Worm (Caenorhabditis elegans): ENCODE results near the gene npl-4.2.

The npl-4.2 gene

DNA sequence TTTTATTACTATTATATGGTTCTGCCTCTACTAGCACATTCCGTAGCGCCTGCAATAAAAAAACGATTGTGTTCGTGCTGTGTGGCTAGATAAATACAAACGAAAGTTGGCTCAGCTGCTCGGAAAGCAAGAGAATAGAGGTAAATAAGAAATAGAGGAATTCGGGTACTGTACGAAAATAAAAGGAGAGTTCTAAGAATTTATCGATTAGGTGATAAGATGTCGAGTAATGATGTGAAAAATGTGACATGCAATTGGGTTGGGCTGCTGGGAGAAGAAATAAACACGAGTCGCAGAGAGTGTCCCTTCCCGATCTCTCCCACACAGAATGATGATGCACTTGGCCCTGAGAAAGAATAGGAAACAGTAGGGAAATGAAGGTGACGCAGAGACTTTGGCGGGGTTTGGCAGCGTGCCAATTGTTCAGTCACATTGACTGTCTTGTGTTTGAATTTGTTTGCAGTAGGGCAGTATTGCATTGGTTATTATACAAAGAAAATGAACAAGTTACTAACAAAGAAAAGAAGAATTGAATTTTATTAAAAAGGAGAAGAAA, 29.2 kb upstream of the npl-4.2 start, which contains the start of gene cdc-14 (continued):
- TF ChIP-seq sptf-2 (GFP tag; optimal IDR thresholded peaks at IDR 0.05) (no peak), ceh-100 (GFP tag; IDR thresholded peaks at IDR 0.05) (peak; percentile 52; the same call in 1 of the 2 replicates), nhr-120 (GFP tag; IDR thresholded peaks at IDR 0.05) (no peak), akir-1 (GFP tag; optimal IDR thresholded peaks at IDR 0.05) (peak; percentile 34), hrde-1 (tag; optimal IDR thresholded peaks at IDR 0.05; ENCODE audit: borderline replicate concordance) (no peak), bed-1 (GFP tag; IDR thresholded peaks at IDR 0.05) (no peak), repo-1 (tag; optimal IDR thresholded peaks at IDR 0.05) (no peak), dox-1 (GFP tag; IDR thresholded peaks at IDR 0.05) (peak; percentile 70), T26A5.8 (tag; optimal IDR thresholded peaks at IDR 0.05) (no peak), attf-5 (GFP tag; optimal IDR thresholded peaks at IDR 0.05) (peak; percentile 90), pha-4 (tag; optimal IDR thresholded peaks at IDR 0.05) (no peak), hmg-1.2 (GFP tag; IDR thresholded peaks at IDR 0.05) (peak; percentile 65), him-1 (tag; optimal IDR thresholded peaks at IDR 0.05) (no peak), B0261.1 (tag; optimal IDR thresholded peaks at IDR 0.05) (no peak), unc-62 (GFP tag; optimal IDR thresholded peaks at IDR 0.05) (no peak), let-526 (GFP tag; IDR thresholded peaks at IDR 0.05) (no peak), attf-3 (GFP tag; conservative IDR thresholded peaks at IDR 0.05) (no peak), mel-28 (tag; optimal IDR thresholded peaks at IDR 0.05; ENCODE audit: borderline replicate concordance) (no peak), atf-7 (tag; optimal IDR thresholded peaks at IDR 0.05) (no peak)

DNA sequence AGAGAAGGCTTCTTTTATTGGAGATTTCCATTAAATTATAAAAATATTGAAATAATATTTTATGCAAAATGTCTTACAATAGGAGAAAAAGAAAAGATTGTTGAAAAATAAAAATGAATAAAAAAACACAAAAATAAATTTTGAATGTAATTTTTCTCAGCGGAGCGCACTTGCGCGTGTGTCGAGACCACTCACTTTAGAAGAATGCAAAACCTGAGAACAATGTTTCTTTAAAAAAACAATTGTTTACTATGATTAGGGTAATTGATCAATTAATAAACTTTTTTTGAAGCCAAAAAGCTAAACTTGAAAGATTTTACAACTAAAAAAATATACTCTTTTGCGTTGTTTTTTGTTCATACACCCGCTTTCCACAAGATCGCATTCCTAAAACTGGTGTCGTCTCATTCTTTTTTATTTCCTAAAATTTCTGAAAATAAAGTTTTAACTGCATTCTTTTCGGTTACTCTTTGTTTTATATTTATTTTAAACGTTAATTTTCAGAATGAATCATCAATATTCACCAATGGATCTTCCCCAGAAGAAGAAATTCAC, 28.4 kb upstream of the npl-4.2 start, which contains the start of gene ttc-4:
Gene ttc-4 (plus strand): TSS at position 505 of the 555 bp plus-strand sequence.
- TF ChIP-seq bed-2 (GFP tag; IDR thresholded peaks at IDR 0.05) (no peak), Y53G8AR.9 (GFP tag; conservative IDR thresholded peaks at IDR 0.05) (no peak), nhr-120 (GFP tag; IDR thresholded peaks at IDR 0.05) (no peak), cebp-2 (GFP tag; IDR thresholded peaks at IDR 0.05) (no peak), lin-54 (GFP tag; optimal IDR thresholded peaks at IDR 0.05) (peak; percentile 49), egrh-3 (GFP tag; IDR thresholded peaks at IDR 0.05) (no peak), hlh-26 (GFP tag; conservative IDR thresholded peaks at IDR 0.05) (no peak), T26A5.8 (tag; optimal IDR thresholded peaks at IDR 0.05) (no peak), Y53F4B.3 (GFP tag; IDR thresholded peaks at IDR 0.05) (no peak), F23B12.7 (tag; optimal IDR thresholded peaks at IDR 0.05; ENCODE audit: insufficient read depth) (peak; percentile 30), egl-18 (GFP tag; IDR thresholded peaks at IDR 0.05) (no peak), ztf-25 (GFP tag; IDR thresholded peaks at IDR 0.05) (no peak), snpc-3.4 (tag; optimal IDR thresholded peaks at IDR 0.05) (no peak), F22D6.2 (tag; optimal IDR thresholded peaks at IDR 0.05) (no peak), lir-1 (GFP tag; conservative IDR thresholded peaks at IDR 0.05) (no peak), xnd-1 (tag; optimal IDR thresholded peaks at IDR 0.05) (no peak), Y95B8A.8 (GFP tag; IDR thresholded peaks at IDR 0.05) (no peak), F37B4.10 (GFP tag; IDR thresholded peaks at IDR 0.05) (no peak), gei-17 (GFP tag; optimal IDR thresholded peaks at IDR 0.05) (no peak), K11D2.4 (GFP tag; IDR thresholded peaks at IDR 0.05) (no peak), dpl-1 (GFP tag; optimal IDR thresholded peaks at IDR 0.05) (peak; percentile 23), madf-6 (GFP tag; IDR thresholded peaks at IDR 0.05) (no peak), ceh-58 (GFP tag; IDR thresholded peaks at IDR 0.05) (no peak), ztf-22 (GFP tag; optimal IDR thresholded peaks at IDR 0.05) (no peak), snpc-1.1 (tag; optimal IDR thresholded peaks at IDR 0.05; ENCODE audit: insufficient read depth) (no peak), fkh-3 (tag; optimal IDR thresholded peaks at IDR 0.05) (no peak), K12H6.12 (tag; optimal IDR thresholded peaks at IDR 0.05) (peak; percentile 17), cebp-1 (GFP tag; IDR thresholded peaks at IDR 0.05) (no peak), cebp-1 (tag; optimal IDR thresholded peaks at IDR 0.05) (no peak), attf-6 (GFP tag; IDR thresholded peaks at IDR 0.05) (no peak), Y56A3A.18 (GFP tag; IDR thresholded peaks at IDR 0.05) (no peak)

Measured in whole organism, young adult.